Worm (Caenorhabditis elegans): ENCODE measurements around the gene F47B10.6.

DNA sequence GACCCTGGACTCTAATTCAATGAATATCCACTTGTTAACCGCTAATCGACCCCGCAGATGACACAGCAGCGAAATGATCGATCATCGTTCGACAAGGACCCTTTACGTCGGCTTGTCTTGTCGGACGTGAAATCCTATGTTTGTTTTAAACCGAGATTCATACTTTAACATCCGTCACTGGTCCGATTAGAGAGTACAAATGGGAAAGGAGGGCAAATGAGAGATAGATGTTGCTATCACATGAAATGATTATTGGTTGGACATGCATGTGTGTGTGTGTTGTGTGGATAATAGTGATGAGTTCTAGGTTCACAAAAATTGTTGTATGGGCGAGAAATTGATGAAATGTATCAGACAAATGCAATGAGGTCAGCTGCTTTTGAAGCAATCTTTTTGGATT, 21.4 kb downstream of the F47B10.6 start:
- TF ChIP-seq lsy-12 (tag; optimal IDR thresholded peaks at IDR 0.05) = no peak
- no peak for TF ChIP-seq ztf-4 (tag; optimal IDR thresholded peaks at IDR 0.05)
- TF ChIP-seq nhr-43 (tag; optimal IDR thresholded peaks at IDR 0.05; ENCODE audit: poor library complexity, severe bottlenecking) = no peak
- no peak for TF ChIP-seq nhr-11 (tag; optimal IDR thresholded peaks at IDR 0.05)
- no peak for TF ChIP-seq nhr-25 (tag; optimal IDR thresholded peaks at IDR 0.05)
- no peak for TF ChIP-seq tbx-2 (tag; optimal IDR thresholded peaks at IDR 0.05)
- TF ChIP-seq unc-39 (tag; optimal IDR thresholded peaks at IDR 0.05) = no peak
- TF ChIP-seq sea-2 (GFP tag; optimal IDR thresholded peaks at IDR 0.05) = no peak
- TF ChIP-seq ama-1 (optimal IDR thresholded peaks at IDR 0.05) = no peak
- TF ChIP-seq ceh-16 (tag; optimal IDR thresholded peaks at IDR 0.05) = no peak
- no peak for TF ChIP-seq ZK546.5 (tag; optimal IDR thresholded peaks at IDR 0.05)
- TF ChIP-seq ztf-11 (tag; optimal IDR thresholded peaks at IDR 0.05) = no peak

Data from whole organism, L3 larva.